Fruit fly (Drosophila melanogaster) whole organism, embryonic: Measurements from ENCODE around the gene CG14273.

Source experiments
- Blimp-1 ChIP-seq: fragments of 200-800 bp; sonication (Bioruptor generic); optimal IDR thresholded peaks from 3 replicates; lab custom pipeline; 2018; ENCODE audit warnings: missing biosample characterization, missing genetic modification characterization, mild to moderate bottlenecking, moderate library complexity, missing genetic modification reagents
- CG10147 ChIP-seq: fragments of 200-800 bp; sonication (Bioruptor generic); optimal IDR thresholded peaks from 2 replicates; lab custom pipeline; 2019; ENCODE audit warnings: missing biosample characterization, mild to moderate bottlenecking, missing genetic modification characterization, moderate library complexity
- CG10366 ChIP-seq: fragments of 200-800 bp; sonication (Bioruptor generic); IDR thresholded peaks from 2 replicates; pipeline ENCODE4 v1.3.6; 2022; ENCODE audit warnings: missing biosample characterization, missing genetic modification characterization
- CG11398 ChIP-seq: fragments of 200-800 bp; sonication (Bioruptor generic); optimal IDR thresholded peaks from 2 replicates; lab custom pipeline; 2016; ENCODE audit warnings: missing biosample characterization, missing genetic modification characterization
- CG1233 ChIP-seq: fragments of 200-800 bp; sonication (Bioruptor generic); optimal IDR thresholded peaks from 4 replicates; lab custom pipeline; 2018; ENCODE audit warnings: missing biosample characterization, mild to moderate bottlenecking, missing genetic modification characterization
- CG13123 ChIP-seq: fragments of 200-800 bp; sonication (Bioruptor generic); optimal IDR thresholded peaks from 2 replicates; lab custom pipeline; 2016; ENCODE audit warnings: missing biosample characterization, missing genetic modification characterization
- CG16779 ChIP-seq: fragments of 200-800 bp; sonication (Bioruptor generic); IDR thresholded peaks from 2 replicates; pipeline ENCODE4 v1.3.6; 2022; ENCODE audit warnings: missing biosample characterization, missing genetic modification characterization
- CG2889 ChIP-seq: fragments of 200-800 bp; sonication (Bioruptor generic); IDR thresholded peaks from 3 replicates; pipeline ENCODE4 v1.3.6; 2022; ENCODE audit warnings: missing biosample characterization, missing genetic modification characterization
- CG5245 ChIP-seq: fragments of 200-800 bp; sonication (Bioruptor generic); optimal IDR thresholded peaks from 3 replicates; lab custom pipeline; 2016; ENCODE audit warnings: missing biosample characterization, missing genetic modification characterization
- CG7928 ChIP-seq: fragments of 200-800 bp; sonication (Bioruptor generic); optimal IDR thresholded peaks from 2 replicates; lab custom pipeline; 2017; ENCODE audit warnings: missing biosample characterization, mild to moderate bottlenecking, missing genetic modification characterization
- CG7987 ChIP-seq: fragments of 200-800 bp; sonication (Bioruptor generic); optimal IDR thresholded peaks from 2 replicates; lab custom pipeline; 2018; ENCODE audit warnings: missing biosample characterization, mild to moderate bottlenecking, missing genetic modification characterization, moderate library complexity
- CG8281 ChIP-seq: fragments of 200-800 bp; sonication (Bioruptor generic); optimal IDR thresholded peaks from 2 replicates; lab custom pipeline; 2018; ENCODE audit warnings: missing biosample characterization, mild to moderate bottlenecking, missing genetic modification characterization, moderate library complexity
- CG8765 ChIP-seq: fragments of 200-800 bp; sonication (Bioruptor generic); IDR thresholded peaks from 2 replicates; pipeline ENCODE4 v1.3.6; 2022; ENCODE audit warnings: missing biosample characterization, missing genetic modification characterization
- Dip2 ChIP-seq: fragments of 200-800 bp; sonication (Bioruptor generic); IDR thresholded peaks from 2 replicates; pipeline ENCODE4 v1.3.6; 2022; ENCODE audit warnings: missing biosample characterization, missing genetic modification characterization
- Dll ChIP-seq: fragments of 200-800 bp; sonication (Bioruptor generic); IDR thresholded peaks from 4 replicates; pipeline ENCODE4 v1.3.6; 2022; ENCODE audit warnings: missing biosample characterization, missing genetic modification characterization; ENCODE audit not compliant: partially characterized antibody
- MTF-1 ChIP-seq: fragments of 200-800 bp; sonication (Bioruptor generic); optimal IDR thresholded peaks from 2 replicates; lab custom pipeline; 2018; ENCODE audit warnings: missing biosample characterization, mild to moderate bottlenecking, missing genetic modification characterization, borderline replicate concordance
- Nf-YA ChIP-seq: fragments of 200-800 bp; sonication (Bioruptor generic); IDR thresholded peaks from 2 replicates; pipeline ENCODE4 v1.3.6; 2022; ENCODE audit warnings: missing biosample characterization, missing genetic modification characterization
- Nf-YB ChIP-seq: fragments of 200-800 bp; sonication (Bioruptor generic); optimal IDR thresholded peaks from 3 replicates; lab custom pipeline; 2019; ENCODE audit warnings: missing biosample characterization, mild to moderate bottlenecking, missing genetic modification characterization, moderate library complexity
- Ptx1 ChIP-seq: fragments of 200-800 bp; sonication (Bioruptor generic); IDR thresholded peaks from 2 replicates; pipeline ENCODE4 v1.3.6; 2022; ENCODE audit warnings: missing biosample characterization, missing genetic modification characterization
- Sox100B ChIP-seq: fragments of 200-800 bp; sonication (Bioruptor generic); optimal IDR thresholded peaks from 3 replicates; lab custom pipeline; 2018; ENCODE audit warnings: missing biosample characterization, mild to moderate bottlenecking, missing genetic modification characterization
- Sry-δ ChIP-seq: fragments of 200-800 bp; sonication (Bioruptor generic); optimal IDR thresholded peaks from 2 replicates; lab custom pipeline; 2016; ENCODE audit warnings: missing biosample characterization, missing genetic modification characterization
- amos ChIP-seq: fragments of 200-800 bp; sonication (Bioruptor generic); IDR thresholded peaks from 2 replicates; pipeline ENCODE4 v1.3.6; 2022; ENCODE audit warnings: missing biosample characterization, missing genetic modification characterization; ENCODE audit not compliant: partially characterized antibody
- ato ChIP-seq: fragments of 200-800 bp; sonication (Bioruptor generic); IDR thresholded peaks from 2 replicates; pipeline ENCODE4 v1.3.6; 2022; ENCODE audit warnings: missing biosample characterization, missing genetic modification characterization; ENCODE audit not compliant: partially characterized antibody
- br ChIP-seq: fragments of >200 bp; optimal IDR thresholded peaks from 2 replicates; lab custom pipeline; 2017
- dm ChIP-seq: fragments of 200-800 bp; sonication (Bioruptor generic); optimal IDR thresholded peaks from 3 replicates; lab custom pipeline; 2016; ENCODE audit warnings: missing biosample characterization, missing genetic modification characterization
- dmrt11E ChIP-seq: fragments of 200-800 bp; sonication (Bioruptor generic); optimal IDR thresholded peaks from 3 replicates; lab custom pipeline; 2018; ENCODE audit warnings: missing biosample characterization, mild to moderate bottlenecking, missing genetic modification characterization, moderate library complexity
- fu2 ChIP-seq: fragments of 200-800 bp; sonication (Bioruptor generic); optimal IDR thresholded peaks from 2 replicates; lab custom pipeline; 2016; ENCODE audit warnings: missing biosample characterization, missing genetic modification characterization
- gt ChIP-seq: fragments of 200-800 bp; sonication (Bioruptor generic); IDR thresholded peaks from 2 replicates; pipeline ENCODE4 v1.3.6; 2022; ENCODE audit warnings: missing biosample characterization, missing genetic modification characterization
- pho ChIP-seq: fragments of 200-800 bp; sonication (Bioruptor generic); optimal IDR thresholded peaks from 2 replicates; lab custom pipeline; 2016; ENCODE audit warnings: missing biosample characterization, missing genetic modification characterization
- prd ChIP-seq, 3 experiments: fragments of >200 bp in 2 of 3; fragments of 200-800 bp in 1 of 3; sonication (Bioruptor generic) in 1 of 3; optimal IDR thresholded peaks in 2 of 3; IDR thresholded peaks in 1 of 3; 2 replicates in 2 of 3; 3 replicates in 1 of 3; pipeline versions ENCODE4 v1.3.6 to Lab custom; 2017 to 2022; ENCODE audit warnings: missing biosample characterization in 1 of 3, missing genetic modification characterization in 1 of 3
- pros ChIP-seq: fragments of 200-800 bp; sonication (Bioruptor generic); optimal IDR thresholded peaks from 3 replicates; lab custom pipeline; 2019; ENCODE audit warnings: missing biosample characterization, mild to moderate bottlenecking, missing genetic modification characterization, moderate library complexity
- psq ChIP-seq: fragments of 200-800 bp; sonication (Bioruptor generic); optimal IDR thresholded peaks from 2 replicates; lab custom pipeline; 2017; ENCODE audit warnings: missing biosample characterization, missing genetic modification characterization
- pzg ChIP-seq: fragments of 200-800 bp; sonication (Bioruptor generic); optimal IDR thresholded peaks from 3 replicates; lab custom pipeline; 2018; ENCODE audit warnings: missing biosample characterization, mild to moderate bottlenecking, missing genetic modification characterization, moderate library complexity
- sens-2 ChIP-seq: fragments of 200-800 bp; sonication (Bioruptor generic); IDR thresholded peaks from 2 replicates; pipeline ENCODE4 v1.3.6; 2022; ENCODE audit warnings: missing biosample characterization, missing genetic modification characterization
- sug ChIP-seq: fragments of 200-800 bp; optimal IDR thresholded peaks from 2 replicates; lab custom pipeline; 2019; ENCODE audit warnings: missing biosample characterization, mild to moderate bottlenecking, missing genetic modification characterization, moderate library complexity
- tgo ChIP-seq: fragments of 200-800 bp; sonication (Bioruptor generic); IDR thresholded peaks from 3 replicates; pipeline ENCODE4 v1.3.6; 2022; ENCODE audit warnings: missing biosample characterization, missing genetic modification characterization
- wek ChIP-seq: fragments of 200-800 bp; sonication (Bioruptor generic); optimal IDR thresholded peaks from 3 replicates; lab custom pipeline; 2018; ENCODE audit warnings: missing biosample characterization, mild to moderate bottlenecking, missing genetic modification characterization, moderate library complexity
- wor ChIP-seq: fragments of 200-800 bp; sonication (Bioruptor generic); IDR thresholded peaks from 2 replicates; pipeline ENCODE4 v1.3.6; 2022; ENCODE audit warnings: missing biosample characterization, missing genetic modification characterization
- zen2 ChIP-seq: fragments of 200-800 bp; sonication (Bioruptor generic); IDR thresholded peaks from 3 replicates; pipeline ENCODE4 v1.3.6; 2022; ENCODE audit warnings: missing biosample characterization, missing genetic modification characterization; ENCODE audit not compliant: partially characterized antibody
- zfh1 ChIP-seq: fragments of 200-800 bp; sonication (Bioruptor generic); IDR thresholded peaks from 3 replicates; pipeline ENCODE4 v1.3.6; 2022; ENCODE audit warnings: missing biosample characterization, missing genetic modification characterization

Gene CG14273

dm6 chr2L:8362273-8362954, 19.9 kb downstream of the CG14273 start, which contains the start of gene CG7627 (continued):
- TF ChIP-seq Sry-δ (GFP tag; lab: Kevin White, UChicago) (peak; percentile 48), tgo (GFP tag; lab: Robert Waterston, UW) (peak; percentile 74), amos (GFP tag; lab: Robert Waterston, UW) (peak; percentile 27; the same call in 1 of the 2 replicates), psq (GFP tag; lab: Kevin White, UChicago) (no peak), fu2 (peak; percentile 77), pzg (GFP tag; lab: Kevin White, UChicago) (peak; percentile 9), CG1233 (GFP tag; lab: Kevin White, UChicago) (peak; percentile 54), wek (GFP tag; lab: Kevin White, UChicago) (peak; percentile 30), CG8281 (tag; lab: Kevin White, UChicago) (peak; percentile 50), ato (GFP tag; lab: Robert Waterston, UW) (no peak), zfh1 (GFP tag; lab: Robert Waterston, UW) (peak; percentile 82), dm (peak; percentile 52), Blimp-1 (GFP tag; lab: Kevin White, UChicago) (peak; percentile 66), Nf-YA (GFP tag; lab: Robert Waterston, UW) (peak; percentile 53; the same call in 1 of the 2 replicates), CG7987 (GFP tag; lab: Kevin White, UChicago) (peak; percentile 38), wor (GFP tag; lab: Robert Waterston, UW) (peak; percentile 47), pros (no peak), zen2 (no peak), Dip2 (GFP tag; lab: Robert Waterston, UW) (no peak; the same call in 1 of the 2 replicates), dmrt11E (tag; lab: Kevin White, UChicago) (peak; percentile 62), CG11398 (no peak), CG7928 (GFP tag; lab: Kevin White, UChicago) (peak; percentile 49), prd (optimal IDR thresholded peaks at IDR 0.05; lab: Kevin White, UChicago) (no peak), prd (GFP tag; IDR thresholded peaks at IDR 0.05; lab: Robert Waterston, UW) (peak; percentile 81), br (no peak), CG5245 (GFP tag; lab: Kevin White, UChicago) (peak; percentile 61), sug (tag; lab: Kevin White, UChicago) (peak; percentile 55), CG8765 (no peak), Sox100B (peak; percentile 79), pho (GFP tag; lab: Kevin White, UChicago) (peak; percentile 59), Nf-YB (GFP tag; lab: Kevin White, UChicago) (peak; percentile 26), MTF-1 (peak; percentile 29), CG2889 (GFP tag; lab: Robert Waterston, UW) (peak; percentile 50; the same call in 1 of the 3 replicates), CG10147 (GFP tag; lab: Kevin White, UChicago) (peak; percentile 21), gt (GFP tag; lab: Robert Waterston, UW) (no peak), sens-2 (GFP tag; lab: Robert Waterston, UW) (no peak), Dll (GFP tag; lab: Robert Waterston, UW) (no peak), CG16779 (GFP tag; lab: Robert Waterston, UW) (0 out of 2 replicates have a peak, but pooled peaks have one; percentile 34), CG10366 (GFP tag; lab: Robert Waterston, UW) (peak; percentile 73), Ptx1 (GFP tag; lab: Robert Waterston, UW) (peak; percentile 83), CG13123 (GFP tag; lab: Kevin White, UChicago) (no peak)
- TF ChIP-seq, all 482 proteins: peak for 367
